Worm (Caenorhabditis elegans): ENCODE measurements around the gene nhx-4.

The nhx-4 gene

DNA sequence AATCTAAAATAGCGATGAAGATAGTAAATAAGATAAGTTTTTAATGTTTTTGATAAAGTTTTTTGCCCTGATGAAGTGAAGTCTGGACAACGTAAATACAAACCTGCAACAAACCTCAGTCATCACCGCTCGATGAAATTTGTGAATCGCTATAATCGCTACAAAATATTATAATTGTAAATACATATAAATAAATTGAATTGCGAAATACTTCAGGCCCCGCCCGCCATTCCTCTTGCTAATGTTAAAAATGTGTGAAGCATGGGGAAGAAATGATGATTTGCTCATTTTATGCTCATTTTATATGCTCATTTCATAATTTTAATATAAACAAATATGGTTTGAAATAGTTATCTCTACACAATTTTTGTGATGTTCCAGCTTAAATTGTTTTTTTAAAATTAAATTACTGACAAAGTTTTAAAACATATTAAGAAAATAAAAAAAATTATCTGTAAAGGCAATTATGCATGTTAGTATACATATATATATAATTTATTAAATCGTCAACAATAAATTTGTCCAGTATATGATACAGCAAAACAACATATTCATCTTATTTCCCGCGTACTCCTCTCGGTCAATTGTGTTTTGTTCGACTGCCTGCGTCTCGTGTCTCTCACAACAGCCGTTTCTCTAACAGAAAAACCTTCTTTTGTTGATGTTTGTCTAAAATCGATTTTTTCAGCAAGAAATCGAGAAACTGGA, 9.9 kb upstream of the nhx-4 start, which contains the start of gene sid-5:
TSS of gene sid-5 (plus strand) at position 658 of the 708 bp plus-strand sequence.
- no peak for TF ChIP-seq hlh-26 (GFP tag; conservative IDR thresholded peaks at IDR 0.05)
- TF ChIP-seq cebp-1 (GFP tag; IDR thresholded peaks at IDR 0.05) = peak; percentile 61; the same call in 1 of the 2 replicates
- peak; percentile 90 for TF ChIP-seq cebp-1 (tag; optimal IDR thresholded peaks at IDR 0.05)

DNA sequence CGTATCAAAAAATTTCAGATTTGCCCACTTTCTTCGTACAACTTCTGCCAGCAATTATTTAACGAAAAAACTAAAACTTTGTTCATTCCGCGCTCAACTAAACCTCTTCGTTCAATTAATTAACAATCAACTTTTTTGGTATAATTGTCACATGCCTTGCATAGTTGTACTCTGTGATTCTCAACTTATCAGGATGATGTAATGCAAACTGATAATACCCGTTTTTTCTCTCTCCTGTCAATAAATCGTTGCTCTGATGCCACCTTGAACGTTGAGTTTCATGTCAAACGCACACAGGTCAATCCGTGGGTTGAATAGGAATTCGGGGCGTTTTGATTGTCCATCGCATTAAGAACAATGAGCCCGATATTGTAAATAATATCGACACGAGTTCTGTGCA, 8.5 kb upstream of the nhx-4 start:
- TF ChIP-seq madf-6 (GFP tag; IDR thresholded peaks at IDR 0.05) (no peak), ccch-3 (GFP tag; optimal IDR thresholded peaks at IDR 0.05) (no peak), zim-3 (tag; optimal IDR thresholded peaks at IDR 0.05) (no peak), madf-8 (GFP tag; conservative IDR thresholded peaks at IDR 0.05) (no peak), atf-7 (tag; optimal IDR thresholded peaks at IDR 0.05) (peak; percentile 46), zfh-2 (GFP tag; conservative IDR thresholded peaks at IDR 0.05) (no peak), nhr-27 (tag; optimal IDR thresholded peaks at IDR 0.05) (no peak), F57C9.4 (tag; optimal IDR thresholded peaks at IDR 0.05) (no peak), chd-7 (tag; optimal IDR thresholded peaks at IDR 0.05) (no peak), snpc-4 (GFP tag; optimal IDR thresholded peaks at IDR 0.05) (no peak), snpc-4 (tag; optimal IDR thresholded peaks at IDR 0.05) (no peak), nhr-90 (tag; optimal IDR thresholded peaks at IDR 0.05) (no peak), tbp1 (GFP tag; optimal IDR thresholded peaks at IDR 0.05) (no peak), lin-40 (tag; optimal IDR thresholded peaks at IDR 0.05) (no peak), hmg-1.2 (GFP tag; IDR thresholded peaks at IDR 0.05) (no peak), rcor-1 (GFP tag; IDR thresholded peaks at IDR 0.05) (no peak), snpc-1.1 (tag; optimal IDR thresholded peaks at IDR 0.05; ENCODE audit: insufficient read depth) (no peak), Y56A3A.18 (GFP tag; IDR thresholded peaks at IDR 0.05) (no peak), ceh-79 (tag; optimal IDR thresholded peaks at IDR 0.05) (no peak), ztf-6 (GFP tag; IDR thresholded peaks at IDR 0.05) (no peak), lir-1 (GFP tag; conservative IDR thresholded peaks at IDR 0.05) (0 out of 2 replicates have a peak, but pooled peaks have one; percentile 14), ztf-22 (GFP tag; optimal IDR thresholded peaks at IDR 0.05) (peak; percentile 37), mes-4 (tag; optimal IDR thresholded peaks at IDR 0.05) (no peak), B0019.2 (GFP tag; conservative IDR thresholded peaks at IDR 0.05) (no peak), F52B5.7 (tag; optimal IDR thresholded peaks at IDR 0.05) (no peak), unc-62 (GFP tag; optimal IDR thresholded peaks at IDR 0.05) (peak; percentile 24), T07F8.4 (tag; optimal IDR thresholded peaks at IDR 0.05) (no peak), lin-54 (GFP tag; optimal IDR thresholded peaks at IDR 0.05) (no peak), K12H6.12 (tag; optimal IDR thresholded peaks at IDR 0.05) (no peak), cebp-1 (GFP tag; IDR thresholded peaks at IDR 0.05) (no peak), cebp-1 (tag; optimal IDR thresholded peaks at IDR 0.05) (peak; percentile 41), snpc-3.4 (tag; optimal IDR thresholded peaks at IDR 0.05) (no peak), egrh-3 (GFP tag; IDR thresholded peaks at IDR 0.05) (no peak), attf-5 (GFP tag; optimal IDR thresholded peaks at IDR 0.05) (no peak), F22D6.2 (tag; optimal IDR thresholded peaks at IDR 0.05) (no peak), egl-18 (GFP tag; IDR thresholded peaks at IDR 0.05) (no peak), efl-1 (GFP tag; optimal IDR thresholded peaks at IDR 0.05) (no peak), Y53F4B.3 (GFP tag; IDR thresholded peaks at IDR 0.05) (no peak), rpc-1 (optimal IDR thresholded peaks at IDR 0.05) (no peak), rpc-1 (tag; optimal IDR thresholded peaks at IDR 0.05) (no peak), ztf-28 (GFP tag; IDR thresholded peaks at IDR 0.05) (no peak), F23B12.7 (tag; optimal IDR thresholded peaks at IDR 0.05; ENCODE audit: insufficient read depth) (no peak), ama-1 (optimal IDR thresholded peaks at IDR 0.05) (no peak), ama-1 (GFP tag; optimal IDR thresholded peaks at IDR 0.05) (no peak), cebp-2 (GFP tag; IDR thresholded peaks at IDR 0.05) (no peak), nhr-120 (GFP tag; IDR thresholded peaks at IDR 0.05) (no peak)

Data from whole organism, young adult.